Worm (Caenorhabditis elegans): ENCODE data around the gene acdh-2.

- TF ChIP-seq ces-1 (GFP tag; optimal IDR thresholded peaks at IDR 0.05) (no peak), T20F7.1 (GFP tag; optimal IDR thresholded peaks at IDR 0.05) (no peak), mep-1 (tag; optimal IDR thresholded peaks at IDR 0.05) (no peak)
Observed at ce11 chrII:5518055-5518454, 29.2 kb downstream of the acdh-2 start.
